Worm (Caenorhabditis elegans): ENCODE measurements around the gene str-30.

- TF ChIP-seq klf-2 (GFP tag; conservative IDR thresholded peaks at IDR 0.05), result no peak
- TF ChIP-seq T22C8.4 (GFP tag; IDR thresholded peaks at IDR 0.05), result no peak
- no peak for TF ChIP-seq tab-1 (GFP tag; IDR thresholded peaks at IDR 0.05)
- TF ChIP-seq med-1 (GFP tag; optimal IDR thresholded peaks at IDR 0.05; ENCODE audit: insufficient read depth), result no peak
- no peak for TF ChIP-seq ref-1 (GFP tag; conservative IDR thresholded peaks at IDR 0.05)
Measured at ce11 chrV:3743172-3743626, 18.3 kb downstream of the str-30 start, which contains the start of gene mtm-9.
